Worm (Caenorhabditis elegans): Measurements from ENCODE around the gene Y50E8A.11.

- no peak for TF ChIP-seq pqm-1 (tag; optimal IDR thresholded peaks at IDR 0.05)
- TF ChIP-seq ama-1 (optimal IDR thresholded peaks at IDR 0.05): no peak
- peak; percentile 74 for TF ChIP-seq nhr-85 (tag)
- no peak for TF ChIP-seq hlh-4 (tag; optimal IDR thresholded peaks at IDR 0.05)
- no peak for TF ChIP-seq nhr-28 (tag; optimal IDR thresholded peaks at IDR 0.05)
- no peak for TF ChIP-seq Y116A8C.19 (tag; optimal IDR thresholded peaks at IDR 0.05; ENCODE audit: borderline replicate concordance)
- TF ChIP-seq fkh-8 (tag; optimal IDR thresholded peaks at IDR 0.05): no peak
- TF ChIP-seq unc-62 (GFP tag; optimal IDR thresholded peaks at IDR 0.05): no peak
- TF ChIP-seq blmp-1 (tag; optimal IDR thresholded peaks at IDR 0.05): peak; percentile 96
- TF ChIP-seq mep-1 (tag; optimal IDR thresholded peaks at IDR 0.05): no peak
- no peak for TF ChIP-seq fos-1 (tag; optimal IDR thresholded peaks at IDR 0.05)
- TF ChIP-seq lin-39 (tag; optimal IDR thresholded peaks at IDR 0.05): no peak
Observed at ce11 chrV:14788462-14788861, 7.2 kb downstream of the Y50E8A.11 start.
